Fruit fly (Drosophila melanogaster): ENCODE data around the gene da.

DNA sequence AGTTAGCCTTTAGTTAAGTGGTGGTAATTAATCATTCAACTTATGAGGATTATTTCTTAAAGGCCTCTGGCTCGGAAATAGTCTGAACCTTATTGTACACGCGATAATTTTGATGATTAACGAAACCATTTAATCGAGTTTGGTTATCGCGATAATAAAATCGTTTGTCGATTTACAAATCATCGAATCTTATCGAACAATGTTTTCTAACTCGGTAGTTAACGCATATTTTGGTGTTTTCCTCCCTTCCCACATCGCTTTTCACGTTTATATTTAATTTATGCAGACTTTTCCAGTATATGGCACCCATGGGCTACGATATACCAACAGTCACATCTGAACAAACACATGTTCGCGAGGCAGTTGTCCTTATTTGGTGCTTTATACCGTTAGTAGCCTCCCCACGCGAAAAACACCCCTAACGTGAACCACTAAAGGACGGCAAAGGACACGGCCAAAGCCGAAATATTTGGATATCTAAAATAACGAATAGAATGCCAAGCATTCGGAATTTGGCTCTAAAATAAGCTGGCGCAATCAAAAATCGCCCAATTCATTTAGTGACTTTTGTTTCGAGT is 43.8 kb upstream of the da start, which contains the start of gene Frmd5:
- TF ChIP-seq CG12605 (GFP tag; IDR thresholded peaks at IDR 0.05) (no peak), CG32121 (GFP tag; IDR thresholded peaks at IDR 0.05) (no peak), EcR (GFP tag; optimal IDR thresholded peaks at IDR 0.05) (no peak), CG34367 (tag; optimal IDR thresholded peaks at IDR 0.05) (no peak)
